Fruit fly (Drosophila melanogaster) Kc167 (cell line): Measurements from ENCODE around the gene enc.

Source experiments
- Myc ChIP-seq: fragments of >200 bp; optimal IDR thresholded peaks from 2 replicates; lab custom pipeline; 2017; ENCODE audit warnings: missing external identifiers
- insv ChIP-seq: fragments of >200 bp; optimal IDR thresholded peaks from 3 replicates; lab custom pipeline; 2018; ENCODE audit warnings: missing external identifiers
- psq ChIP-seq: fragments of >200 bp; optimal IDR thresholded peaks from 2 replicates; lab custom pipeline; 2017; ENCODE audit warnings: missing external identifiers
- ttk ChIP-seq: sonication (Bioruptor generic); optimal IDR thresholded peaks from 2 replicates; lab custom pipeline; 2017; ENCODE audit warnings: missing external identifiers

DNA sequence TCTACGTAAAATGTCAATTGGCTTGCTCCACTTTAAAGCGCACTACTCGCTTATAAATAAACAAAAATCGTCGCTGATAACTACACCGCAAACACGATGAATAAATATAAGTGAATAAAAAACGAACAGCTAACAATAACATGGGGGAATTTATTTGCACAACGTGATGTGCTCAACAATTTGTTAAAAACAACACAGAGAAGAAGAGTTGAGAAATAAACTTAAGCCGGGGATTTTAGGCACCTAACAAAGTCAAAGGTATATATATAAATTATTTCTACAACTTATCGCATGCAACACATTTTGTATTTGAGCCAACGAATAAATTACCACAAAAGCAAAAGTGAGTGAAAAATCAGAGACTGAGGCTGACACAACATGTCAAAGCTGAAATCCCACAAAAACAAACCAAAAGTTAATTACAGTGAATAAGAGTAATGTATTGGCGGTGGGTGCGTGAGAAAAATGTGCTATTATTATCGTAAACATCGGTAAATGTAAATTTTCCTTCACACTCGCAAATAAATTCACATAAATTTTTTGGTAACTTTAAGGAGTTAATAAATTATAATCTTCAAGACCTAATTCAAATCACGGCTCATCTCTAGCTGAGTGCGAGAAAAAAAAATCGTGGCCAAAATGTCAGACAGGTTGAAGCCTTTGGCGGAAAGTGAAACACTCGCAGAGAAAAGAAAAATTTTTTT is 46.0 kb upstream of the enc start:
- TF ChIP-seq psq (lab: Kevin White, UChicago) (no peak), Myc (lab: Kevin White, UChicago) (no peak), ttk (no peak), insv (lab: Kevin White, UChicago) (no peak)
